Fruit fly (Drosophila melanogaster) whole organism, wandering third instar larva: Measurements from ENCODE around the gene CG8641.

Experiments used
- HLH106 ChIP-seq: fragments of 200-800 bp; optimal IDR thresholded peaks from 3 replicates; lab custom pipeline; 2019; ENCODE audit warnings: missing biosample characterization, mild to moderate bottlenecking, missing genetic modification characterization, moderate library complexity
- Vsx2 ChIP-seq: fragments of 200-300, 225-300 bp; sonication (Bioruptor generic); optimal IDR thresholded peaks from 2 replicates; lab custom pipeline; 2018; ENCODE audit warnings: missing biosample characterization, missing genetic modification characterization; ENCODE audit not compliant: partially characterized antibody
- jim ChIP-seq: fragments of 175-275, 200-325 bp; sonication (Bioruptor generic); optimal IDR thresholded peaks from 2 replicates; lab custom pipeline; 2016; ENCODE audit warnings: missing biosample characterization, mild to moderate bottlenecking, missing genetic modification characterization
- psq ChIP-seq: fragments of 200-800 bp; sonication (Bioruptor generic); optimal IDR thresholded peaks from 3 replicates; lab custom pipeline; 2017; ENCODE audit warnings: missing biosample characterization, mild to moderate bottlenecking, missing genetic modification characterization, moderate library complexity
- tai ChIP-seq: sonication (Bioruptor generic); optimal IDR thresholded peaks from 2 replicates; lab custom pipeline; 2016; ENCODE audit warnings: missing biosample characterization, missing genetic modification characterization

- TF ChIP-seq psq (GFP tag; lab: Kevin White, UChicago) (no peak), Vsx2 (no peak), jim (GFP tag; lab: Kevin White, UChicago) (no peak), HLH106 (no peak), tai (no peak)
These were observed 42.2 kb downstream of the CG8641 start for dm6 chr3L:7035037-7035436.
